Fruit fly (Drosophila melanogaster) whole organism, embryonic: ENCODE measurements around the gene CG15160.

ENCODE experiments used
- CG10274 ChIP-seq: fragments of 200-800 bp; sonication (Bioruptor generic); optimal IDR thresholded peaks from 3 replicates; lab custom pipeline; 2017; ENCODE audit warnings: missing biosample characterization, mild to moderate bottlenecking, missing genetic modification characterization
- CG10462 ChIP-seq: fragments of 200-800 bp; sonication (Bioruptor generic); optimal IDR thresholded peaks from 2 replicates; lab custom pipeline; 2016; ENCODE audit warnings: missing biosample characterization, missing genetic modification characterization
- CG1529 ChIP-seq: fragments of 200-800 bp; sonication (Bioruptor generic); optimal IDR thresholded peaks from 3 replicates; lab custom pipeline; 2018; ENCODE audit warnings: missing biosample characterization, missing genetic modification characterization
- CG15601 ChIP-seq: fragments of 200-800 bp; sonication (Bioruptor generic); optimal IDR thresholded peaks from 3 replicates; lab custom pipeline; 2019; ENCODE audit warnings: missing biosample characterization, mild to moderate bottlenecking, missing genetic modification characterization, moderate library complexity
- CG1647 ChIP-seq: fragments of 200-800 bp; sonication (Bioruptor generic); optimal IDR thresholded peaks from 3 replicates; lab custom pipeline; 2016; ENCODE audit warnings: missing biosample characterization, missing genetic modification characterization
- CG16779 ChIP-seq: fragments of 200-800 bp; sonication (Bioruptor generic); IDR thresholded peaks from 2 replicates; pipeline ENCODE4 v1.3.6; 2022; ENCODE audit warnings: missing biosample characterization, missing genetic modification characterization
- CG17802 ChIP-seq: fragments of 200-800 bp; sonication (Bioruptor generic); optimal IDR thresholded peaks from 2 replicates; lab custom pipeline; 2018; ENCODE audit warnings: missing biosample characterization, mild to moderate bottlenecking, missing genetic modification characterization, moderate library complexity
- CG18476 ChIP-seq: fragments of 200-800 bp; sonication (Bioruptor generic); optimal IDR thresholded peaks from 2 replicates; lab custom pipeline; 2016; ENCODE audit warnings: missing biosample characterization, mild to moderate bottlenecking, missing genetic modification characterization
- CG3065 ChIP-seq: fragments of 200-800 bp; sonication (Bioruptor generic); optimal IDR thresholded peaks from 2 replicates; lab custom pipeline; 2016; ENCODE audit warnings: missing biosample characterization, missing genetic modification characterization
- CG3726 ChIP-seq: fragments of 200-800 bp; sonication (Bioruptor generic); IDR thresholded peaks from 3 replicates; pipeline ENCODE4, ENCODE4 v1.3.6; 2022; ENCODE audit warnings: missing biosample characterization, missing genetic modification characterization
- CG4820 ChIP-seq: fragments of 200-800 bp; sonication (Bioruptor generic); optimal IDR thresholded peaks from 3 replicates; lab custom pipeline; 2016; ENCODE audit warnings: missing biosample characterization, missing genetic modification characterization
- CG4854 ChIP-seq: fragments of 200-800 bp; sonication (Bioruptor generic); optimal IDR thresholded peaks from 2 replicates; lab custom pipeline; 2016; ENCODE audit warnings: missing biosample characterization, missing genetic modification characterization, inconsistent platforms
- CG5245 ChIP-seq: fragments of 200-800 bp; sonication (Bioruptor generic); optimal IDR thresholded peaks from 3 replicates; lab custom pipeline; 2016; ENCODE audit warnings: missing biosample characterization, missing genetic modification characterization
- CG6813 ChIP-seq: fragments of 200-800 bp; sonication (Bioruptor generic); optimal IDR thresholded peaks from 2 replicates; lab custom pipeline; 2017; ENCODE audit warnings: missing biosample characterization, missing genetic modification characterization, mild to moderate bottlenecking, moderate library complexity, missing genetic modification reagents
- CG6854 ChIP-seq: fragments of 200-800 bp; sonication (Bioruptor generic); optimal IDR thresholded peaks from 3 replicates; lab custom pipeline; 2017; ENCODE audit warnings: missing biosample characterization, mild to moderate bottlenecking, missing genetic modification characterization
- CG8765 ChIP-seq: fragments of 200-800 bp; sonication (Bioruptor generic); IDR thresholded peaks from 2 replicates; pipeline ENCODE4 v1.3.6; 2022; ENCODE audit warnings: missing biosample characterization, missing genetic modification characterization
- CG8924 ChIP-seq: fragments of 200-800 bp; optimal IDR thresholded peaks from 3 replicates; lab custom pipeline; 2019; ENCODE audit warnings: missing biosample characterization, mild to moderate bottlenecking, missing genetic modification characterization, moderate library complexity
- CG9817 ChIP-seq: fragments of 200-800 bp; sonication (Bioruptor generic); optimal IDR thresholded peaks from 2 replicates; lab custom pipeline; 2018; ENCODE audit warnings: missing biosample characterization, mild to moderate bottlenecking, missing genetic modification characterization, moderate library complexity
- CrebB ChIP-seq: fragments of 200-800 bp; sonication (Bioruptor generic); optimal IDR thresholded peaks from 3 replicates; lab custom pipeline; 2018; ENCODE audit warnings: missing biosample characterization, mild to moderate bottlenecking, missing genetic modification characterization
- Dbx ChIP-seq: fragments of 200-800 bp; sonication (Bioruptor generic); IDR thresholded peaks from 3 replicates; pipeline ENCODE4 v1.3.6; 2022; ENCODE audit warnings: missing biosample characterization, missing genetic modification characterization
- Dfd ChIP-seq, 2 experiments: fragments of >200 bp; optimal IDR thresholded peaks; 2 replicates each; lab custom pipeline; 2017; ENCODE audit warnings: missing biosample characterization in 2 of 2, missing genetic modification characterization in 2 of 2
- Lhr ChIP-seq: fragments of 200-800 bp; sonication (Bioruptor generic); optimal IDR thresholded peaks from 3 replicates; lab custom pipeline; 2017; ENCODE audit warnings: mild to moderate bottlenecking, missing biosample characterization, missing genetic modification reagents, missing genetic modification characterization
- Med ChIP-seq: fragments of 200-800 bp; sonication (Bioruptor generic); peaks from one replicate; lab custom pipeline; 2016; ENCODE audit warnings: missing biosample characterization, missing genetic modification characterization, mild to moderate bottlenecking, inconsistent platforms, moderate library complexity
- Sry-β ChIP-seq: fragments of 200-800 bp; sonication (Bioruptor generic); optimal IDR thresholded peaks from 2 replicates; lab custom pipeline; 2018; ENCODE audit warnings: missing biosample characterization, mild to moderate bottlenecking, missing genetic modification characterization, moderate library complexity
- TFAM ChIP-seq: fragments of 200-800 bp; sonication (Bioruptor generic); optimal IDR thresholded peaks from 2 replicates; lab custom pipeline; 2017; ENCODE audit warnings: missing biosample characterization, missing genetic modification characterization, inconsistent platforms
- YL-1 ChIP-seq: fragments of 200-800 bp; sonication (Bioruptor generic); optimal IDR thresholded peaks from 3 replicates; lab custom pipeline; 2017; ENCODE audit warnings: missing biosample characterization, mild to moderate bottlenecking, missing genetic modification characterization
- al ChIP-seq: fragments of 200-800 bp; sonication (Bioruptor generic); IDR thresholded peaks from 2 replicates; pipeline ENCODE4 v1.3.6; 2022; ENCODE audit warnings: missing biosample characterization, missing genetic modification characterization
- amos ChIP-seq: fragments of 200-800 bp; sonication (Bioruptor generic); IDR thresholded peaks from 2 replicates; pipeline ENCODE4 v1.3.6; 2022; ENCODE audit warnings: missing biosample characterization, missing genetic modification characterization; ENCODE audit not compliant: partially characterized antibody
- crc ChIP-seq: fragments of 200-800 bp; sonication (Bioruptor generic); optimal IDR thresholded peaks from 2 replicates; lab custom pipeline; 2016; ENCODE audit warnings: missing biosample characterization, missing genetic modification characterization
- crp ChIP-seq, 2 experiments: fragments of 200-800 bp; sonication (Bioruptor generic); optimal IDR thresholded peaks; 2 replicates in 1 of 2; 3 replicates in 1 of 2; lab custom pipeline; 2017; ENCODE audit warnings: missing biosample characterization in 2 of 2, missing genetic modification characterization in 2 of 2, mild to moderate bottlenecking in 1 of 2, moderate library complexity in 1 of 2
- cwo ChIP-seq: fragments of 200-800 bp; sonication (Bioruptor generic); optimal IDR thresholded peaks from 3 replicates; lab custom pipeline; 2017; ENCODE audit warnings: missing biosample characterization, missing genetic modification characterization, mild to moderate bottlenecking, moderate library complexity, missing genetic modification reagents
- da ChIP-seq: fragments of 200-800 bp; sonication (Bioruptor generic); optimal IDR thresholded peaks from 2 replicates; lab custom pipeline; 2016; ENCODE audit warnings: missing biosample characterization, missing genetic modification characterization
- danr ChIP-seq: fragments of 200-800 bp; sonication (Bioruptor generic); IDR thresholded peaks from 2 replicates; pipeline ENCODE4 v1.3.6; 2022; ENCODE audit warnings: missing biosample characterization, missing genetic modification characterization
- exex ChIP-seq: fragments of 200-800 bp; sonication (Bioruptor generic); optimal IDR thresholded peaks from 4 replicates; lab custom pipeline; 2018; ENCODE audit warnings: missing biosample characterization, mild to moderate bottlenecking, missing genetic modification characterization, moderate library complexity
- fd64A ChIP-seq: fragments of 200-800 bp; sonication (Bioruptor generic); optimal IDR thresholded peaks from 3 replicates; lab custom pipeline; 2018; ENCODE audit warnings: missing biosample characterization, mild to moderate bottlenecking, missing genetic modification characterization
- fru ChIP-seq: fragments of >200 bp; optimal IDR thresholded peaks from 2 replicates; lab custom pipeline; 2017
- fu2 ChIP-seq: fragments of 200-800 bp; sonication (Bioruptor generic); optimal IDR thresholded peaks from 2 replicates; lab custom pipeline; 2016; ENCODE audit warnings: missing biosample characterization, missing genetic modification characterization
- gce ChIP-seq: fragments of 200-800 bp; sonication (Bioruptor generic); IDR thresholded peaks from 3 replicates; pipeline ENCODE4 v1.3.6; 2022; ENCODE audit warnings: missing biosample characterization, missing genetic modification characterization
- gsb ChIP-seq: fragments of 200-800 bp; sonication (Bioruptor generic); IDR thresholded peaks from 2 replicates; pipeline ENCODE4 v1.3.6; 2022; ENCODE audit warnings: missing biosample characterization, missing genetic modification characterization
- h ChIP-seq: fragments of >200 bp; optimal IDR thresholded peaks from 2 replicates; lab custom pipeline; 2017
- hb ChIP-seq: fragments of 200-800 bp; sonication (Bioruptor generic); IDR thresholded peaks from 3 replicates; pipeline ENCODE4 v1.3.6; 2022; ENCODE audit warnings: missing biosample characterization, missing genetic modification characterization; ENCODE audit not compliant: partially characterized antibody
- inv ChIP-seq: fragments of 200-800 bp; sonication (Bioruptor generic); IDR thresholded peaks from 2 replicates; pipeline ENCODE4 v1.3.6; 2022; ENCODE audit warnings: missing biosample characterization, missing genetic modification characterization; ENCODE audit not compliant: partially characterized antibody
- kay ChIP-seq: fragments of 200-800 bp; sonication (Bioruptor generic); optimal IDR thresholded peaks from 2 replicates; lab custom pipeline; 2016; ENCODE audit warnings: missing biosample characterization, missing genetic modification characterization
- lola ChIP-seq, 3 experiments: fragments of >200 bp in 2 of 3; fragments of 200-800 bp in 1 of 3; sonication (Bioruptor generic) in 1 of 3; optimal IDR thresholded peaks; 2 replicates each; lab custom pipeline; 2017 to 2019; ENCODE audit warnings: missing biosample characterization in 3 of 3, missing genetic modification characterization in 3 of 3, mild to moderate bottlenecking in 1 of 3, moderate library complexity in 1 of 3
- pan ChIP-seq, 4 experiments: fragments of >200 bp in 3 of 4; fragments of 200-800 bp in 1 of 4; sonication (Bioruptor generic) in 1 of 4; optimal IDR thresholded peaks in 3 of 4; IDR thresholded peaks in 1 of 4; 2 replicates each; pipeline versions ENCODE4 v1.3.6 to Lab custom; 2017 to 2022; ENCODE audit warnings: missing biosample characterization in 2 of 4, missing genetic modification characterization in 2 of 4, mixed read lengths in 1 of 4
- peb ChIP-seq: fragments of 200-800 bp; sonication (Bioruptor generic); IDR thresholded peaks from 2 replicates; pipeline ENCODE4 v1.3.6; 2022; ENCODE audit warnings: missing biosample characterization, missing genetic modification characterization
- sens-2 ChIP-seq: fragments of 200-800 bp; sonication (Bioruptor generic); IDR thresholded peaks from 2 replicates; pipeline ENCODE4 v1.3.6; 2022; ENCODE audit warnings: missing biosample characterization, missing genetic modification characterization
- ssp ChIP-seq: fragments of 200-800 bp; sonication (Bioruptor generic); IDR thresholded peaks from 2 replicates; pipeline ENCODE4 v1.3.6; 2022; ENCODE audit warnings: missing biosample characterization, missing genetic modification characterization
- trem ChIP-seq: fragments of 200-800 bp; optimal IDR thresholded peaks from 3 replicates; lab custom pipeline; 2019; ENCODE audit warnings: missing biosample characterization, mild to moderate bottlenecking, missing genetic modification characterization, moderate library complexity
- unc-4 ChIP-seq: fragments of 200-800 bp; sonication (Bioruptor generic); IDR thresholded peaks from 2 replicates; pipeline ENCODE4 v1.3.6; 2022; ENCODE audit warnings: missing biosample characterization, missing genetic modification characterization; ENCODE audit not compliant: partially characterized antibody
- vvl ChIP-seq: fragments of 200-800 bp; sonication (Bioruptor generic); IDR thresholded peaks from 2 replicates; pipeline ENCODE4 v1.3.6; 2022; ENCODE audit warnings: missing biosample characterization, missing genetic modification characterization
- zen2 ChIP-seq: fragments of 200-800 bp; sonication (Bioruptor generic); IDR thresholded peaks from 3 replicates; pipeline ENCODE4 v1.3.6; 2022; ENCODE audit warnings: missing biosample characterization, missing genetic modification characterization; ENCODE audit not compliant: partially characterized antibody

The CG15160 gene

dm6 chr2L:18548753-18549152, 41.9 kb upstream of the CG15160 start (continued):
- peak; percentile 10 for TF ChIP-seq Med
- no peak for TF ChIP-seq inv
- TF ChIP-seq TFAM (GFP tag; lab: Kevin White, UChicago) = no peak
- TF ChIP-seq peb (GFP tag; lab: Robert Waterston, UW) = no peak
- no peak for TF ChIP-seq CG10274 (GFP tag; lab: Kevin White, UChicago)
- TF ChIP-seq crp (GFP tag; optimal IDR thresholded peaks at IDR 0.05; lab: Kevin White, UChicago) = no peak
- no peak for TF ChIP-seq Dfd (GFP tag; optimal IDR thresholded peaks at IDR 0.05; lab: Kevin White, UChicago)
- peak; percentile 2 for TF ChIP-seq CG6813 (GFP tag; lab: Kevin White, UChicago)
- no peak for TF ChIP-seq CG1647 (GFP tag; lab: Kevin White, UChicago)
- TF ChIP-seq kay (GFP tag; lab: Kevin White, UChicago) = no peak
- no peak for TF ChIP-seq CG3726 (GFP tag; lab: Robert Waterston, UW)
- TF ChIP-seq crc (GFP tag; lab: Kevin White, UChicago) = no peak
- no peak for TF ChIP-seq exex (tag; lab: Kevin White, UChicago)
- TF ChIP-seq YL-1 (GFP tag; lab: Kevin White, UChicago) = no peak
- no peak for TF ChIP-seq amos (GFP tag; lab: Robert Waterston, UW)
- no peak for TF ChIP-seq CG8765 (GFP tag; lab: Robert Waterston, UW)
- no peak for TF ChIP-seq gce (GFP tag; lab: Robert Waterston, UW)
- TF ChIP-seq CG5245 = no peak
- no peak for TF ChIP-seq CrebB (tag; lab: Kevin White, UChicago)
- TF ChIP-seq CG1529 (GFP tag; lab: Kevin White, UChicago) = no peak
- no peak for TF ChIP-seq danr
- TF ChIP-seq hb (GFP tag; lab: Robert Waterston, UW) = no peak
- TF ChIP-seq pan (optimal IDR thresholded peaks at IDR 0.05; lab: Kevin White, UChicago) = no peak
- TF ChIP-seq pan (GFP tag; optimal IDR thresholded peaks at IDR 0.05 in 1 of 2, IDR thresholded peaks at IDR 0.05 in 1 of 2) = peak in 1 of 2 experiments; percentile 66
- peak; percentile 16 for TF ChIP-seq CG9817 (tag; lab: Kevin White, UChicago)
- no peak for TF ChIP-seq fu2
- TF ChIP-seq vvl (GFP tag; lab: Robert Waterston, UW) = no peak
- TF ChIP-seq gsb (GFP tag; lab: Robert Waterston, UW) = no peak
- TF ChIP-seq da (GFP tag; lab: Kevin White, UChicago) = no peak
- TF ChIP-seq CG16779 = no peak
- no peak for TF ChIP-seq CG6854
- no peak for TF ChIP-seq CG18476 (GFP tag; lab: Kevin White, UChicago)
- no peak for TF ChIP-seq CG15601 (tag; lab: Kevin White, UChicago)
- no peak for TF ChIP-seq CG4820 (GFP tag; lab: Kevin White, UChicago)
- no peak for TF ChIP-seq CG10462 (GFP tag; lab: Kevin White, UChicago)
- TF ChIP-seq CG17802 (tag; lab: Kevin White, UChicago) = no peak
- TF ChIP-seq lola (GFP tag; optimal IDR thresholded peaks at IDR 0.05; lab: Kevin White, UChicago) = no peak
- TF ChIP-seq Sry-β = no peak
- TF ChIP-seq trem = no peak
- no peak for TF ChIP-seq sens-2 (GFP tag; lab: Robert Waterston, UW)
- no peak for TF ChIP-seq CG3065
- no peak for TF ChIP-seq CG4854 (GFP tag; lab: Kevin White, UChicago)
- peak; percentile 40 for TF ChIP-seq cwo (GFP tag; lab: Kevin White, UChicago)
- no peak for TF ChIP-seq al (GFP tag; lab: Robert Waterston, UW)
- TF ChIP-seq Dbx (GFP tag; lab: Robert Waterston, UW) = no peak
- no peak for TF ChIP-seq fd64A (GFP tag; lab: Kevin White, UChicago)
- no peak for TF ChIP-seq ssp
- TF ChIP-seq unc-4 (GFP tag; lab: Robert Waterston, UW) = no peak
- no peak for TF ChIP-seq h (lab: Kevin White, UChicago)
- TF ChIP-seq CG8924 (tag; lab: Kevin White, UChicago) = peak; percentile 32
- no peak for TF ChIP-seq Lhr (GFP tag; lab: Kevin White, UChicago)
- no peak for TF ChIP-seq fru
- no peak for TF ChIP-seq zen2
